Worm (Caenorhabditis elegans): ENCODE data around the gene F25G6.9.

- TF ChIP-seq nhr-28 (tag; optimal IDR thresholded peaks at IDR 0.05): no peak
- TF ChIP-seq ces-1 (GFP tag; optimal IDR thresholded peaks at IDR 0.05): no peak
- TF ChIP-seq nhr-76 (tag; optimal IDR thresholded peaks at IDR 0.05): no peak
- TF ChIP-seq blmp-1 (tag; optimal IDR thresholded peaks at IDR 0.05): no peak
These were observed 37.6 kb upstream of the F25G6.9 start, which contains the start of gene smk-1 for ce11 chrV:8607353-8607850.

Data from whole organism, mixed stage, embryonic.